Worm (Caenorhabditis elegans) whole organism, L3 larva: Measurements from ENCODE around the gene W03A5.6.

Source experiments
- R02D3.7 ChIP-seq: fragments of 150-350 bp; optimal IDR thresholded peaks from 2 replicates; lab custom pipeline; 2014; ENCODE audit warnings: missing biosample characterization, missing genetic modification characterization
- ZK546.5 ChIP-seq: sonication (generic microtip); optimal IDR thresholded peaks from 2 replicates; lab custom pipeline; 2017; ENCODE audit warnings: missing biosample characterization, missing genetic modification characterization
- ceh-16 ChIP-seq: sonication (generic microtip); optimal IDR thresholded peaks from 2 replicates; lab custom pipeline; 2017; ENCODE audit warnings: missing biosample characterization, missing genetic modification characterization
- ceh-82 ChIP-seq: fragments of 150-350 bp; optimal IDR thresholded peaks from 2 replicates; lab custom pipeline; 2014; ENCODE audit warnings: missing biosample characterization, missing genetic modification characterization
- elt-1 ChIP-seq: fragments of 150-350 bp; optimal IDR thresholded peaks from 2 replicates; lab custom pipeline; 2014; ENCODE audit warnings: missing biosample characterization, missing genetic modification characterization
- elt-3 ChIP-seq, 3 experiments: fragments of 150-350 bp in 1 of 3; sonication (generic microtip) in 2 of 3; optimal IDR thresholded peaks; 2 replicates in 2 of 3; 4 replicates in 1 of 3; lab custom pipeline; 2014 to 2017; ENCODE audit warnings: missing biosample characterization in 3 of 3, missing genetic modification characterization in 3 of 3
- jun-1 ChIP-seq: fragments of 150-350 bp; optimal IDR thresholded peaks from 2 replicates; lab custom pipeline; 2014; ENCODE audit warnings: missing biosample characterization, missing genetic modification reagents, missing genetic modification characterization
- nhr-11 ChIP-seq: fragments of 150-350 bp; optimal IDR thresholded peaks from 2 replicates; lab custom pipeline; 2014; ENCODE audit warnings: missing biosample characterization, missing genetic modification characterization
- nhr-77 ChIP-seq: fragments of 150-350 bp; optimal IDR thresholded peaks from 2 replicates; lab custom pipeline; 2014; ENCODE audit warnings: missing biosample characterization, missing genetic modification characterization
- pqm-1 ChIP-seq: fragments of 150-350 bp; optimal IDR thresholded peaks from 2 replicates; lab custom pipeline; 2017; ENCODE audit warnings: missing biosample characterization, missing genetic modification characterization, inconsistent platforms
- sea-2 ChIP-seq: fragments of 150-350 bp; sonication (generic microtip); optimal IDR thresholded peaks from 4 replicates; lab custom pipeline; 2014; ENCODE audit warnings: missing biosample characterization, missing genetic modification reagents, missing genetic modification characterization
- snpc-4 ChIP-seq: fragments of 150-350 bp; optimal IDR thresholded peaks from 2 replicates; lab custom pipeline; 2014; ENCODE audit warnings: missing biosample characterization, missing genetic modification characterization
- unc-62 ChIP-seq: fragments of 150-350 bp; sonication (generic microtip); optimal IDR thresholded peaks from 4 replicates; lab custom pipeline; 2014; ENCODE audit warnings: missing biosample characterization, missing genetic modification reagents, missing genetic modification characterization
- ztf-4 ChIP-seq: fragments of 150-350 bp; optimal IDR thresholded peaks from 2 replicates; lab custom pipeline; 2014; ENCODE audit warnings: missing biosample characterization, missing genetic modification characterization

DNA sequence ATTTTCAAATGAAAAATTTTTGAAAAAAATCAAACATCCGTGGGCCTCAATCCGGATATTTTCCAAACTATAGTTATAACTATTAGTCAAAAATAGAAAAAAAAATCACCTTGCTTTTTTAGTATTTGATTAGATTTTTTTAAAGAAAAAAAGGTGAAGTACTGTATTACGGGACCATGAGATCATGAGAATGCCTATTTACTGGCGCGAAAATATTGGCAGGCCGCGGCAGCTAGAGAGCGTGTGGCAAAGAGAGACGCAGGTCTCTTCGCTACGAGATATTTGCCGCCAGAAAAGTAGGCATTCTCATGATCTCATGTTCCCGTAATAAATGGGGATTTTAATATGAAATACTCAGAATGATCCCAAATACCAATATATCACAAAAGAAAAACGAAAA lies 35.4 kb downstream of the W03A5.6 start:
- TF ChIP-seq nhr-11 (tag; lab: Kevin White, UChicago) (no peak), nhr-77 (tag; lab: Kevin White, UChicago) (no peak), snpc-4 (no peak), pqm-1 (no peak), elt-1 (no peak), ceh-82 (tag; lab: Kevin White, UChicago) (no peak), jun-1 (tag; lab: Kevin White, UChicago) (no peak), R02D3.7 (tag; lab: Kevin White, UChicago) (no peak), ztf-4 (no peak), unc-62 (no peak), elt-3 (tag; optimal IDR thresholded peaks at IDR 0.05; lab: Kevin White, UChicago) (no peak), ceh-16 (tag; lab: Kevin White, UChicago) (no peak), sea-2 (GFP tag; lab: Kevin White, UChicago) (no peak), ZK546.5 (tag; lab: Kevin White, UChicago) (no peak)
